Worm (Caenorhabditis elegans): Measurements from ENCODE around the gene spig-1.
"Not testable (repeated sequence)": the region's sequence is repeated elsewhere in the genome, so short reads cannot be mapped to it uniquely, and the experiment has no call there.

spig-1 gene

ce11 chrV:7062790-7063189 lies 11.3 kb downstream of the spig-1 start, which contains the start of gene tmem-258:
TSS of gene tmem-258 (plus strand) at chrV:7063174.
- TF ChIP-seq sma-3 (GFP tag; optimal IDR thresholded peaks at IDR 0.05); lsy-2 (tag; optimal IDR thresholded peaks at IDR 0.05); peb-1 (tag; optimal IDR thresholded peaks at IDR 0.05): not testable (repeated sequence)

- no peak for TF ChIP-seq Y55F3AM.14 (GFP tag; optimal IDR thresholded peaks at IDR 0.05)
- TF ChIP-seq C34F6.9 (tag; optimal IDR thresholded peaks at IDR 0.05) = no peak
- no peak for TF ChIP-seq nhr-237 (tag; optimal IDR thresholded peaks at IDR 0.05)
- TF ChIP-seq nhr-6 (tag; optimal IDR thresholded peaks at IDR 0.05) = no peak
- no peak for TF ChIP-seq nhr-129 (tag; optimal IDR thresholded peaks at IDR 0.05)
- TF ChIP-seq zag-1 (tag; optimal IDR thresholded peaks at IDR 0.05) = no peak
- TF ChIP-seq lin-39 (tag; optimal IDR thresholded peaks at IDR 0.05) = no peak
- no peak for TF ChIP-seq aly-2 (tag; optimal IDR thresholded peaks at IDR 0.05)
- no peak for TF ChIP-seq nhr-11 (tag; optimal IDR thresholded peaks at IDR 0.05)
- no peak for TF ChIP-seq mab-5 (tag; optimal IDR thresholded peaks at IDR 0.05)
- no peak for TF ChIP-seq nhr-10 (tag; optimal IDR thresholded peaks at IDR 0.05)
- TF ChIP-seq ceh-16 (tag; optimal IDR thresholded peaks at IDR 0.05) = no peak
- TF ChIP-seq blmp-1 (tag; optimal IDR thresholded peaks at IDR 0.05; ENCODE audit: insufficient read depth) = no peak
- TF ChIP-seq ztf-11 (tag; optimal IDR thresholded peaks at IDR 0.05) = no peak
- no peak for TF ChIP-seq gmeb-1 (tag; optimal IDR thresholded peaks at IDR 0.05)
- no peak for TF ChIP-seq elt-1 (tag; optimal IDR thresholded peaks at IDR 0.05)
Observed at ce11 chrV:7065226-7065625, 13.7 kb downstream of the spig-1 start, which contains the start of gene Y57E12AR.1. TSS of gene Y57E12AR.1 (minus strand) at chrV:7065326.

- no peak for TF ChIP-seq nhr-11 (tag; optimal IDR thresholded peaks at IDR 0.05)
- TF ChIP-seq unc-62 (GFP tag; optimal IDR thresholded peaks at IDR 0.05) = no peak
- TF ChIP-seq aly-2 (tag; optimal IDR thresholded peaks at IDR 0.05) = no peak
- no peak for TF ChIP-seq mdl-1 (tag; optimal IDR thresholded peaks at IDR 0.05)
- TF ChIP-seq F13H6.1 (tag; optimal IDR thresholded peaks at IDR 0.05) = no peak
- no peak for TF ChIP-seq nhr-10 (tag; optimal IDR thresholded peaks at IDR 0.05)
- no peak for TF ChIP-seq elt-3 (tag; optimal IDR thresholded peaks at IDR 0.05)
- no peak for TF ChIP-seq ceh-82 (tag; optimal IDR thresholded peaks at IDR 0.05)
- TF ChIP-seq C34F6.9 (tag; optimal IDR thresholded peaks at IDR 0.05) = no peak
- no peak for TF ChIP-seq nhr-77 (tag; optimal IDR thresholded peaks at IDR 0.05)
- TF ChIP-seq ztf-11 (tag; optimal IDR thresholded peaks at IDR 0.05) = no peak
- TF ChIP-seq R02D3.7 (tag; optimal IDR thresholded peaks at IDR 0.05) = no peak
- TF ChIP-seq ztf-4 (tag; optimal IDR thresholded peaks at IDR 0.05) = no peak
Observed at ce11 chrV:7068861-7069260, 17.3 kb downstream of the spig-1 start.

- TF ChIP-seq R02D3.7 (tag; optimal IDR thresholded peaks at IDR 0.05) = no peak
- TF ChIP-seq nhr-6 (tag; optimal IDR thresholded peaks at IDR 0.05) = no peak
- TF ChIP-seq sma-9 (GFP tag; optimal IDR thresholded peaks at IDR 0.05) = no peak
- TF ChIP-seq sma-9 (tag; optimal IDR thresholded peaks at IDR 0.05) = no peak
- TF ChIP-seq zag-1 (tag; optimal IDR thresholded peaks at IDR 0.05) = no peak
Observed at ce11 chrV:7069605-7070004, 18.1 kb downstream of the spig-1 start.

ce11 chrV:7072309-7072708 lies 20.8 kb downstream of the spig-1 start, which contains the start of gene F27B10.1:
TSS of gene F27B10.1 (plus strand) at chrV:7072609.
- TF ChIP-seq snpc-4 (tag; optimal IDR thresholded peaks at IDR 0.05) = no peak
- TF ChIP-seq crh-2 (tag; optimal IDR thresholded peaks at IDR 0.05) = peak; percentile 41
- no peak for TF ChIP-seq lin-13 (GFP tag; optimal IDR thresholded peaks at IDR 0.05)
- TF ChIP-seq unc-62 (GFP tag; optimal IDR thresholded peaks at IDR 0.05) = no peak

ce11 chrV:7075646-7076045 lies 24.1 kb downstream of the spig-1 start, which contains the start of gene npa-1:
TSS of gene npa-1 (plus strand) at chrV:7075787.
- TF ChIP-seq fos-1 (tag; optimal IDR thresholded peaks at IDR 0.05) (peak; percentile 30), elt-3 (tag; optimal IDR thresholded peaks at IDR 0.05) (no peak)
